Fruit fly (Drosophila melanogaster): ENCODE measurements around the gene brk.

brk gene

DNA sequence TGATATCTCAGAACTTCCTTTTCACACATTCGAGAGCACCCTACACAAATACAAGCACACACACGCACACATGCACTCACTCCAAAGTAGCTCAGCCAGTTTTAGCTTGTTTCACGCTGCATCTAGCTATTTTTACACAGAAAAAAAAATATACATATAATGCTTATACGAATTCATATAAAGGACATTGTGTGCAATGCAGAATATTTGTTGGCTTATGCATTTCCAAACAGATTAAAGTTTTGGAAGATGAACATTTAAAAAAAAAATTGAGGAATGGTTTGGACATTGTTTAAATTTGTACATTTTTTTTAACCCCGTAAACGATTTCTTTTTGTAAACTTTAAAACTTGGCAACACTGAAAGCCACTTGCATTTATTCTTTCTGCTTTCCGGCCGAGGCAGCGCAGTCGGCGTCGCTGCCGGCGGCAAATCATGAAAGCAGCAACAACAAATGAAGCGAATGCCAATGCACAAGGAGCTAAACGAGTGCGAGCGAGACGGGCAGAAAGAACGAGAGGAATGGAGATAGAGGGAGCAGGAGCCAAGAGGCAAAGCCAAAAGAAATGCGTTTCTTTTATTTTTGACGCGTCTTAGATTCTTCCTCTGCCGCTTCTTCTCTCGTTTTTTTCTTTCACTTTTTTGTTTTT, 11.4 kb downstream of the brk start (continued):
- peak; percentile 93 for TF ChIP-seq phol (tag; optimal IDR thresholded peaks at IDR 0.05)
- TF ChIP-seq bowl (GFP tag; IDR thresholded peaks at IDR 0.05), result 0 out of 2 replicates have a peak, but pooled peaks have one; percentile 36
- no peak for TF ChIP-seq slbo (GFP tag; IDR thresholded peaks at IDR 0.05)
- peak; percentile 83 for TF ChIP-seq CG2875 (GFP tag; optimal IDR thresholded peaks at IDR 0.05)
- TF ChIP-seq hkb (optimal IDR thresholded peaks at IDR 0.05), result no peak
- peak; percentile 64 for TF ChIP-seq hkb (GFP tag; IDR thresholded peaks at IDR 0.05)
- TF ChIP-seq crp (GFP tag; optimal IDR thresholded peaks at IDR 0.05), result peak in 1 of 2 experiments; percentile 24
- TF ChIP-seq CG16813 (GFP tag; IDR thresholded peaks at IDR 0.05; ENCODE audit: partially characterized antibody), result no peak
- no peak for TF ChIP-seq Bteb2 (GFP tag; optimal IDR thresholded peaks at IDR 0.05)
- peak; percentile 51 for TF ChIP-seq tx (GFP tag; optimal IDR thresholded peaks at IDR 0.05)
- TF ChIP-seq en (GFP tag; optimal IDR thresholded peaks at IDR 0.05), result peak; percentile 29
- peak; percentile 85 for TF ChIP-seq Spps (tag; optimal IDR thresholded peaks at IDR 0.05)
- TF ChIP-seq cg (GFP tag; optimal IDR thresholded peaks at IDR 0.05), result peak; percentile 4
- peak; percentile 51; the same call in 1 of the 3 replicates for TF ChIP-seq CG2889 (GFP tag; IDR thresholded peaks at IDR 0.05)
- TF ChIP-seq slou (GFP tag; optimal IDR thresholded peaks at IDR 0.05), result no peak
- peak; percentile 51 for TF ChIP-seq E2f1 (GFP tag; IDR thresholded peaks at IDR 0.05)
- TF ChIP-seq CG18262 (tag; optimal IDR thresholded peaks at IDR 0.05), result peak; percentile 94
- TF ChIP-seq CG33557 (GFP tag; optimal IDR thresholded peaks at IDR 0.05), result peak; percentile 89

DNA sequence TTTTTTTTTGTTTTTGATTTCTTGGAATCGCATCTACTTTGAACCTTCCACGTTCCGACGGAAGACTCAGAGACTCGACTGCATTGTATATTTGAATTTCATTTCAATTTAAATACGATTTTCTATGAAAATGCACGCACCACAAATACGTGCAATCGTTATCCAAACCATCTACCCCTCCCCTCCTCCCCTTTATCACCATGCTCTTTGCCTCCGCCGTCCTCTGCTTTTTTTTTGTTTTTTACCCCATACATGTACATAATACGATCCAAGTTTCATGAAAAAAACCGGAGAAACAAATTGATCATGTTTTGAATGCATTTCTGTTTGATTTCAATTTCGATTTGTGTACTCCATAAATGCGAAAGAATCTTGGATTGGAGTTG, 12.0 kb downstream of the brk start:
- TF ChIP-seq inv (GFP tag; IDR thresholded peaks at IDR 0.05; ENCODE audit: partially characterized antibody) (no peak), gsb-n (tag; optimal IDR thresholded peaks at IDR 0.05) (no peak), CG4820 (GFP tag; optimal IDR thresholded peaks at IDR 0.05) (no peak), Eip74EF (GFP tag; optimal IDR thresholded peaks at IDR 0.05) (no peak), kah (GFP tag; optimal IDR thresholded peaks at IDR 0.05) (no peak), CG17612 (GFP tag; IDR thresholded peaks at IDR 0.05) (no peak), nerfin-2 (GFP tag; IDR thresholded peaks at IDR 0.05; ENCODE audit: partially characterized antibody) (no peak), Usf (GFP tag; optimal IDR thresholded peaks at IDR 0.05) (no peak), bsh (GFP tag; optimal IDR thresholded peaks at IDR 0.05) (no peak), crol (GFP tag; IDR thresholded peaks at IDR 0.05) (peak; percentile 79), CG10321 (GFP tag; IDR thresholded peaks at IDR 0.05) (no peak), slou (GFP tag; optimal IDR thresholded peaks at IDR 0.05) (no peak), Nf-YA (GFP tag; IDR thresholded peaks at IDR 0.05) (no peak), CG10267 (tag; optimal IDR thresholded peaks at IDR 0.05) (no peak), sqz (GFP tag; optimal IDR thresholded peaks at IDR 0.05) (peak; percentile 88), kni (GFP tag; optimal IDR thresholded peaks at IDR 0.05) (peak; percentile 27), Ssrp (tag; optimal IDR thresholded peaks at IDR 0.05) (no peak), CG3847 (GFP tag; IDR thresholded peaks at IDR 0.05) (no peak), slbo (GFP tag; IDR thresholded peaks at IDR 0.05) (no peak), Stat92E (GFP tag; optimal IDR thresholded peaks at IDR 0.05) (peak in 1 of 3 experiments; percentile 21), vvl (GFP tag; IDR thresholded peaks at IDR 0.05) (peak; percentile 48; the same call in 1 of the 2 replicates), C15 (GFP tag; IDR thresholded peaks at IDR 0.05) (no peak), Bdp1 (GFP tag; optimal IDR thresholded peaks at IDR 0.05) (no peak)
